Fruit fly (Drosophila melanogaster): Measurements from ENCODE around the gene CG2116.

Gene CG2116

dm6 chrX:8120939-8121338 is 8.7 kb upstream of the CG2116 start, which contains the start of gene CG2260 (continued):
- TF ChIP-seq vvl (GFP tag; IDR thresholded peaks at IDR 0.05) (peak; percentile 85), CG16815 (GFP tag; optimal IDR thresholded peaks at IDR 0.05) (no peak), CG2116 (GFP tag; optimal IDR thresholded peaks at IDR 0.05) (peak; percentile 68), CG31441 (GFP tag; IDR thresholded peaks at IDR 0.05) (no peak), CG16863 (GFP tag; optimal IDR thresholded peaks at IDR 0.05) (no peak), bbx (GFP tag; IDR thresholded peaks at IDR 0.05; ENCODE audit: partially characterized antibody) (no peak), Ets65A (GFP tag) (no peak), dysf (GFP tag; IDR thresholded peaks at IDR 0.05) (no peak), ash1 (GFP tag; optimal IDR thresholded peaks at IDR 0.05) (no peak), Fer3 (tag; optimal IDR thresholded peaks at IDR 0.05) (no peak), CG8359 (GFP tag; optimal IDR thresholded peaks at IDR 0.05; ENCODE audit: borderline replicate concordance) (no peak), Adf1 (GFP tag; IDR thresholded peaks at IDR 0.05) (no peak), yki (optimal IDR thresholded peaks at IDR 0.05) (no peak), E2f2 (GFP tag; IDR thresholded peaks at IDR 0.05) (peak; percentile 92), Dp (GFP tag; optimal IDR thresholded peaks at IDR 0.05) (peak; percentile 92), zfh2 (GFP tag; optimal IDR thresholded peaks at IDR 0.05) (no peak), CG6654 (GFP tag; optimal IDR thresholded peaks at IDR 0.05) (no peak), CG12391 (tag; optimal IDR thresholded peaks at IDR 0.05) (no peak), CG8944 (GFP tag; optimal IDR thresholded peaks at IDR 0.05) (no peak), CG15696 (tag; optimal IDR thresholded peaks at IDR 0.05) (no peak), ERR (GFP tag; optimal IDR thresholded peaks at IDR 0.05) (no peak), bowl (GFP tag; IDR thresholded peaks at IDR 0.05) (no peak), CG3847 (GFP tag; IDR thresholded peaks at IDR 0.05) (no peak), pita (GFP tag; optimal IDR thresholded peaks at IDR 0.05) (no peak), Ssrp (tag; optimal IDR thresholded peaks at IDR 0.05) (no peak), CG11247 (GFP tag; IDR thresholded peaks at IDR 0.05) (no peak), gfzf (GFP tag; optimal IDR thresholded peaks at IDR 0.05) (peak; percentile 78), BEAF-32 (GFP tag; optimal IDR thresholded peaks at IDR 0.05) (peak; percentile 43), HLH54F (GFP tag; optimal IDR thresholded peaks at IDR 0.05) (no peak), p53 (GFP tag; optimal IDR thresholded peaks at IDR 0.05) (no peak), NFAT (GFP tag; IDR thresholded peaks at IDR 0.05) (no peak), HLH3B (GFP tag; IDR thresholded peaks at IDR 0.05) (no peak), CG10274 (GFP tag; optimal IDR thresholded peaks at IDR 0.05) (no peak), ind (GFP tag; optimal IDR thresholded peaks at IDR 0.05) (no peak), Usf (GFP tag; optimal IDR thresholded peaks at IDR 0.05) (no peak), lmd (GFP tag; IDR thresholded peaks at IDR 0.05) (no peak), chif (GFP tag; optimal IDR thresholded peaks at IDR 0.05) (no peak), zen2 (GFP tag; IDR thresholded peaks at IDR 0.05; ENCODE audit: partially characterized antibody) (no peak), CG17361 (GFP tag; IDR thresholded peaks at IDR 0.05) (no peak), HHEX (GFP tag; optimal IDR thresholded peaks at IDR 0.05) (no peak), caup (GFP tag; optimal IDR thresholded peaks at IDR 0.05; ENCODE audit: severe bottlenecking) (no peak), eyg (GFP tag; optimal IDR thresholded peaks at IDR 0.05) (no peak), CG4730 (GFP tag; IDR thresholded peaks at IDR 0.05) (no peak), ttk (GFP tag; IDR thresholded peaks at IDR 0.05) (no peak), HmgZ (tag; optimal IDR thresholded peaks at IDR 0.05) (no peak), CG12769 (tag; optimal IDR thresholded peaks at IDR 0.05) (no peak), slp2 (GFP tag; optimal IDR thresholded peaks at IDR 0.05) (no peak), Mrtf (GFP tag; IDR thresholded peaks at IDR 0.05) (no peak), B-H1 (GFP tag; IDR thresholded peaks at IDR 0.05) (no peak), dpn (GFP tag; optimal IDR thresholded peaks at IDR 0.05) (no peak), CG15479 (GFP tag; optimal IDR thresholded peaks at IDR 0.05) (no peak), phol (tag; optimal IDR thresholded peaks at IDR 0.05) (no peak), cwo (GFP tag; optimal IDR thresholded peaks at IDR 0.05) (peak; percentile 49)
